Worm (Caenorhabditis elegans) whole organism, young adult: ENCODE measurements around the gene gpa-9.

Experiments
- Y56A3A.18 ChIP-seq: fragments of 200-800 bp; sonication (Bioruptor generic); IDR thresholded peaks from 2 replicates; pipeline ENCODE4 v1.3.6; 2022; ENCODE audit warnings: missing genetic modification reagents, missing genetic modification characterization, missing compliant biosample characterization
- Y79H2A.3 ChIP-seq: fragments of 200-800 bp; sonication (Bioruptor generic); conservative IDR thresholded peaks from 2 replicates; pipeline ENCODE4 v1.3.6; 2022; ENCODE audit warnings: missing genetic modification reagents, missing genetic modification characterization, missing compliant biosample characterization
- efl-1 ChIP-seq: fragments of 150-350 bp; optimal IDR thresholded peaks from 2 replicates; lab custom pipeline; 2014; ENCODE audit warnings: missing biosample characterization, missing genetic modification reagents, missing genetic modification characterization
- hmg-20 ChIP-seq: fragments of 200-800 bp; sonication (Bioruptor generic); IDR thresholded peaks from 2 replicates; pipeline ENCODE4 v1.3.6; 2022; ENCODE audit warnings: missing genetic modification reagents, missing genetic modification characterization, missing compliant biosample characterization
- hrde-1 ChIP-seq: sonication (generic microtip); optimal IDR thresholded peaks from 2 replicates; lab custom pipeline; 2016; ENCODE audit warnings: missing genetic modification characterization, mild to moderate bottlenecking, missing compliant biosample characterization, moderate library complexity, missing genotype, missing genetic modification reagents, borderline replicate concordance
- madf-3 ChIP-seq: fragments of 200-800 bp; sonication (Bioruptor generic); IDR thresholded peaks from 2 replicates; pipeline ENCODE4 v1.3.6; 2022; ENCODE audit warnings: missing genetic modification reagents, missing genetic modification characterization, missing compliant biosample characterization
- snpc-4 ChIP-seq, 5 experiments: fragments of 150-350 bp in 1 of 5; sonication (generic microtip) in 4 of 5; optimal IDR thresholded peaks; 2 replicates each; lab custom pipeline; 2014 to 2018; ENCODE audit warnings: missing genetic modification characterization in 5 of 5, missing biosample characterization in 3 of 5, antibody characterized with exemption in 2 of 5, mild to moderate bottlenecking in 2 of 5, missing compliant biosample characterization in 2 of 5, missing genotype in 2 of 5, moderate library complexity in 2 of 5, missing genetic modification reagents in 1 of 5
- unc-62 ChIP-seq: fragments of 150-350 bp; optimal IDR thresholded peaks from 2 replicates; lab custom pipeline; 2014; ENCODE audit warnings: missing biosample characterization, missing genetic modification reagents, missing genetic modification characterization

DNA sequence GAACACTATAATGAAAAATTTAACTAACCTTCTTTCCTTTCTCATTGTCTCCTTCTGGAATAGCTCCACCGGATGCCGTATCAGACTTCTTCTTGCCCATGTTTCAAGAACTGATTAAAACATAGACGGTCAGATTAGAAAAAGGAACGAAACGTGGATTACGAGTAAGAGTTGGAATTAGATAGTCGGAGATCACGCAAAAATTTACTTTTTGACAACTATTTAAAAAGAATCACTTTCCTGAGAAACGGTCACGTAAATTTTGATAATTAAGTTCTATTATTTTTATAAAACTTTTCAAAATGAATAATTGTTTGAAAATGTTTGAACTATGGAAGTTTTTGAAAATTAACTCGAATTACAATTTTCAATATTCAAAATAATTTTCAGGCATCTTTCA, 37.0 kb downstream of the gpa-9 start, which contains the start of gene cyc-2.2:
- TF ChIP-seq efl-1 (GFP tag; lab: Kevin White, UChicago) (no peak), hmg-20 (GFP tag; lab: Robert Waterston, UW) (no peak), Y56A3A.18 (GFP tag; lab: Robert Waterston, UW) (no peak), madf-3 (GFP tag; lab: Robert Waterston, UW) (no peak), snpc-4 (GFP tag; optimal IDR thresholded peaks at IDR 0.05; lab: Kevin White, UChicago) (no peak), snpc-4 (tag; optimal IDR thresholded peaks at IDR 0.05; lab: Kevin White, UChicago) (no peak), hrde-1 (tag; lab: Kevin White, UChicago) (no peak), unc-62 (GFP tag; lab: Kevin White, UChicago) (no peak), Y79H2A.3 (GFP tag; lab: Robert Waterston, UW) (no peak)
